Worm (Caenorhabditis elegans) whole organism, early embryonic: ENCODE results near the gene cnt-1.

Experiments
- ama-1 ChIP-seq: fragments of 150-350 bp; optimal IDR thresholded peaks from 2 replicates; lab custom pipeline; 2014
- ceh-13 ChIP-seq: fragments of 200-800 bp; sonication (Bioruptor generic); optimal IDR thresholded peaks from 2 replicates; lab custom pipeline; 2018; ENCODE audit warnings: mild to moderate bottlenecking, missing genetic modification characterization, missing compliant biosample characterization
- flt-1 ChIP-seq: fragments of 200-800 bp; sonication (Bioruptor generic); IDR thresholded peaks from 2 replicates; pipeline ENCODE4 v1.3.6; 2022; ENCODE audit warnings: missing genetic modification characterization, missing compliant biosample characterization

- TF ChIP-seq ama-1 (lab: Kevin White, UChicago): no peak
- TF ChIP-seq flt-1 (GFP tag; lab: Robert Waterston, UW): no peak
- no peak for TF ChIP-seq ceh-13 (GFP tag; lab: Kevin White, UChicago)
Observed at ce11 chrII:12071243-12071642, 17.4 kb downstream of the cnt-1 start.
